Fruit fly (Drosophila melanogaster) whole organism, prepupa: Measurements from ENCODE around the gene spict.

Source experiments
- CG10631 ChIP-seq: fragments of 200-800 bp; sonication (Bioruptor generic); optimal IDR thresholded peaks from 2 replicates; lab custom pipeline; 2016; ENCODE audit warnings: missing biosample characterization, missing genetic modification characterization
- CG10669 ChIP-seq: fragments of 200-800 bp; sonication (Bioruptor generic); optimal IDR thresholded peaks from 3 replicates; lab custom pipeline; 2018; ENCODE audit warnings: missing biosample characterization, mild to moderate bottlenecking, missing genetic modification characterization, moderate library complexity
- CG15336 ChIP-seq: fragments of 200-800 bp; sonication (Bioruptor generic); IDR thresholded peaks from 2 replicates; pipeline ENCODE4 v1.3.6; 2022; ENCODE audit warnings: missing biosample characterization, missing genetic modification characterization
- CG32006 ChIP-seq: fragments of 200-800 bp; sonication (Bioruptor generic); optimal IDR thresholded peaks from 3 replicates; lab custom pipeline; 2017; ENCODE audit warnings: missing biosample characterization, mild to moderate bottlenecking, missing genetic modification characterization
- CG6276 ChIP-seq: fragments of 200-800 bp; sonication (Bioruptor generic); optimal IDR thresholded peaks from 2 replicates; lab custom pipeline; 2017; ENCODE audit warnings: missing biosample characterization, mild to moderate bottlenecking, missing genetic modification characterization
- CG6792 ChIP-seq: fragments of 200-800 bp; sonication (Bioruptor generic); optimal IDR thresholded peaks from 3 replicates; lab custom pipeline; 2016; ENCODE audit warnings: missing biosample characterization, missing genetic modification characterization
- CG8119 ChIP-seq: fragments of 200-800 bp; sonication (Bioruptor generic); IDR thresholded peaks from 3 replicates; pipeline ENCODE4 v1.3.6; 2022; ENCODE audit warnings: missing biosample characterization, missing genetic modification characterization
- CG9139 ChIP-seq: fragments of 200-800 bp; sonication (Bioruptor generic); optimal IDR thresholded peaks from 3 replicates; lab custom pipeline; 2017; ENCODE audit warnings: missing biosample characterization, mild to moderate bottlenecking, missing genetic modification characterization
- OdsH ChIP-seq: fragments of 200-800 bp; sonication (Bioruptor generic); optimal IDR thresholded peaks from 3 replicates; lab custom pipeline; 2016; ENCODE audit warnings: missing biosample characterization, missing genetic modification characterization
- acj6 ChIP-seq: fragments of 200-800 bp; sonication (Bioruptor generic); optimal IDR thresholded peaks from 3 replicates; lab custom pipeline; 2016; ENCODE audit warnings: missing biosample characterization, missing genetic modification characterization
- dac ChIP-seq: fragments of 200-800 bp; sonication (Bioruptor generic); optimal IDR thresholded peaks from 2 replicates; lab custom pipeline; 2017; ENCODE audit warnings: missing biosample characterization, mild to moderate bottlenecking, missing genetic modification characterization
- fd59A ChIP-seq: fragments of 200-800 bp; sonication (Bioruptor generic); optimal IDR thresholded peaks from 2 replicates; lab custom pipeline; 2017; ENCODE audit warnings: missing biosample characterization, mild to moderate bottlenecking, missing genetic modification characterization, missing genetic modification reagents
- spab ChIP-seq: fragments of 200-800 bp; sonication (Bioruptor generic); optimal IDR thresholded peaks from 2 replicates; lab custom pipeline; 2017; ENCODE audit warnings: missing biosample characterization, mild to moderate bottlenecking, missing genetic modification characterization, missing genetic modification reagents

DNA sequence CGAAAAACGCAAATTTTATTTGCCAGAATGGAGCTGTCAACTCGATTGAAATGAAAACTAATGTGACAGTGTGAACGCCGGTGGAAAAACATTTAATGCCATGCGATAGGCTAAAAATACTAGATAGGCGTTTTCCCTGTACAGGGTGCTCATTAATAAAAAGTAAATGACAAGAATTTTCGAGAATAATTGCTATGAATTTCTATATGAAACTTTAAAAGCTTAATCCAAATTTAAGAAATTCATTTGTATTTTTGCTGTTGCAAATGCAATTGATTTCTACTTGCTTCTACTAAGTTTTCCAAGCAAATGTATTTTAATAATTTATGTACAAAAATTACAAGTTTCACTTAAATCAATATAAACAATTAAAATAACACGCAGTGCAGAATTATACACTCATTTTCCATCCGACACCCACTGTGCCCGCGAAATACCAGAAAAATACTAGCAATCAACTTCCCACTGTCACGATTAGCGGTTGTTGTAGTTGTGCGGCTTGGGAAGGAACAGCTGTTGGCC is 17.3 kb downstream of the spict start, which contains the start of gene Pih1D1:
- peak; percentile 94 for TF ChIP-seq dac
- TF ChIP-seq CG32006, result peak; percentile 98
- TF ChIP-seq CG9139 (GFP tag; lab: Kevin White, UChicago), result peak; percentile 78
- peak; percentile 97 for TF ChIP-seq CG8119 (GFP tag; lab: Robert Waterston, UW)
- peak; percentile 97 for TF ChIP-seq OdsH (GFP tag; lab: Kevin White, UChicago)
- TF ChIP-seq CG15336 (GFP tag; lab: Robert Waterston, UW), result peak; percentile 94
- TF ChIP-seq fd59A (GFP tag; lab: Kevin White, UChicago), result peak; percentile 92
- peak; percentile 90 for TF ChIP-seq CG6792
- peak; percentile 94 for TF ChIP-seq CG6276
- TF ChIP-seq spab, result peak; percentile 89
- peak; percentile 95 for TF ChIP-seq CG10669 (GFP tag; lab: Kevin White, UChicago)
- peak; percentile 97 for TF ChIP-seq CG10631 (GFP tag; lab: Kevin White, UChicago)
- peak; percentile 97 for TF ChIP-seq acj6 (GFP tag; lab: Kevin White, UChicago)
